Fruit fly (Drosophila melanogaster) whole organism, embryonic: ENCODE results near the gene CG9855.

ENCODE experiments used
- CG13775 ChIP-seq: fragments of 200-800 bp; sonication (Bioruptor generic); optimal IDR thresholded peaks from 3 replicates; lab custom pipeline; 2017; ENCODE audit warnings: missing biosample characterization, mild to moderate bottlenecking, missing genetic modification characterization
- CG13894 ChIP-seq: fragments of 200-800 bp; sonication (Bioruptor generic); optimal IDR thresholded peaks from 3 replicates; lab custom pipeline; 2018; ENCODE audit warnings: missing biosample characterization, mild to moderate bottlenecking, missing genetic modification characterization, moderate library complexity
- CG1529 ChIP-seq: fragments of 200-800 bp; sonication (Bioruptor generic); optimal IDR thresholded peaks from 3 replicates; lab custom pipeline; 2018; ENCODE audit warnings: missing biosample characterization, missing genetic modification characterization
- CG15479 ChIP-seq: fragments of 200-800 bp; sonication (Bioruptor generic); optimal IDR thresholded peaks from 3 replicates; lab custom pipeline; 2019; ENCODE audit warnings: missing biosample characterization, mild to moderate bottlenecking, missing genetic modification characterization, moderate library complexity
- CG16779 ChIP-seq: fragments of 200-800 bp; sonication (Bioruptor generic); IDR thresholded peaks from 2 replicates; pipeline ENCODE4 v1.3.6; 2022; ENCODE audit warnings: missing biosample characterization, missing genetic modification characterization
- CG18764 ChIP-seq: fragments of 200-800 bp; sonication (Bioruptor generic); optimal IDR thresholded peaks from 3 replicates; lab custom pipeline; 2016; ENCODE audit warnings: missing biosample characterization, missing genetic modification characterization
- CG30431 ChIP-seq: fragments of 200-800 bp; sonication (Bioruptor generic); optimal IDR thresholded peaks from 2 replicates; lab custom pipeline; 2017; ENCODE audit warnings: missing biosample characterization, missing genetic modification characterization
- CG31441 ChIP-seq: fragments of 200-800 bp; sonication (Bioruptor generic); IDR thresholded peaks from 2 replicates; pipeline ENCODE4 v1.3.6; 2022; ENCODE audit warnings: missing biosample characterization, missing genetic modification characterization
- CG3847 ChIP-seq: fragments of 200-800 bp; sonication (Bioruptor generic); IDR thresholded peaks from 2 replicates; pipeline ENCODE4 v1.3.6; 2022; ENCODE audit warnings: missing biosample characterization, missing genetic modification characterization
- CG6175 ChIP-seq: fragments of 200-800 bp; sonication (Bioruptor generic); IDR thresholded peaks from 3 replicates; pipeline ENCODE4 v1.3.6; 2022; ENCODE audit warnings: missing biosample characterization, missing genetic modification characterization
- CG7271 ChIP-seq: fragments of 200-800 bp; sonication (Bioruptor generic); optimal IDR thresholded peaks from 2 replicates; lab custom pipeline; 2018; ENCODE audit warnings: missing biosample characterization, mild to moderate bottlenecking, missing genetic modification characterization, moderate library complexity
- CG7928 ChIP-seq: fragments of 200-800 bp; sonication (Bioruptor generic); optimal IDR thresholded peaks from 2 replicates; lab custom pipeline; 2017; ENCODE audit warnings: missing biosample characterization, mild to moderate bottlenecking, missing genetic modification characterization
- CG8290 ChIP-seq, 3 experiments: fragments of 200-800 bp; sonication (Bioruptor generic); optimal IDR thresholded peaks; 2 replicates each; lab custom pipeline; 2016 to 2019; ENCODE audit warnings: missing biosample characterization in 3 of 3, missing genetic modification characterization in 3 of 3, mild to moderate bottlenecking in 2 of 3, moderate library complexity in 1 of 3
- CG8765 ChIP-seq: fragments of 200-800 bp; sonication (Bioruptor generic); IDR thresholded peaks from 2 replicates; pipeline ENCODE4 v1.3.6; 2022; ENCODE audit warnings: missing biosample characterization, missing genetic modification characterization
- CG8944 ChIP-seq: fragments of 200-800 bp; sonication (Bioruptor generic); optimal IDR thresholded peaks from 3 replicates; lab custom pipeline; 2016; ENCODE audit warnings: missing biosample characterization, missing genetic modification characterization
- Deaf1 ChIP-seq: fragments of 200-800 bp; optimal IDR thresholded peaks from 3 replicates; lab custom pipeline; 2019; ENCODE audit warnings: missing biosample characterization, mild to moderate bottlenecking, missing genetic modification characterization, moderate library complexity
- Dek ChIP-seq: fragments of 200-800 bp; sonication (Bioruptor generic); optimal IDR thresholded peaks from 3 replicates; lab custom pipeline; 2019; ENCODE audit warnings: missing biosample characterization, mild to moderate bottlenecking, missing genetic modification characterization, moderate library complexity
- Hey ChIP-seq: fragments of 200-800 bp; sonication (Bioruptor generic); optimal IDR thresholded peaks from 3 replicates; lab custom pipeline; 2018; ENCODE audit warnings: missing biosample characterization, mild to moderate bottlenecking, missing genetic modification characterization
- MESR4 ChIP-seq: fragments of 200-800 bp; sonication (Bioruptor generic); optimal IDR thresholded peaks from 2 replicates; lab custom pipeline; 2018; ENCODE audit warnings: missing biosample characterization, mild to moderate bottlenecking, missing genetic modification characterization, moderate library complexity
- NFAT ChIP-seq: fragments of 200-800 bp; sonication (Bioruptor generic); IDR thresholded peaks from 2 replicates; pipeline ENCODE4 v1.3.6; 2022; ENCODE audit warnings: missing biosample characterization, missing genetic modification characterization
- Nf-YA ChIP-seq: fragments of 200-800 bp; sonication (Bioruptor generic); IDR thresholded peaks from 2 replicates; pipeline ENCODE4 v1.3.6; 2022; ENCODE audit warnings: missing biosample characterization, missing genetic modification characterization
- Vsx1 ChIP-seq: fragments of 200-800 bp; sonication (Bioruptor generic); optimal IDR thresholded peaks from 2 replicates; lab custom pipeline; 2017; ENCODE audit warnings: missing biosample characterization, mild to moderate bottlenecking, missing genetic modification characterization, missing genetic modification reagents
- al ChIP-seq: fragments of 200-800 bp; sonication (Bioruptor generic); IDR thresholded peaks from 2 replicates; pipeline ENCODE4 v1.3.6; 2022; ENCODE audit warnings: missing biosample characterization, missing genetic modification characterization
- ato ChIP-seq: fragments of 200-800 bp; sonication (Bioruptor generic); IDR thresholded peaks from 2 replicates; pipeline ENCODE4 v1.3.6; 2022; ENCODE audit warnings: missing biosample characterization, missing genetic modification characterization; ENCODE audit not compliant: partially characterized antibody
- chif ChIP-seq, 2 experiments: fragments of 200-800 bp; sonication (Bioruptor generic); optimal IDR thresholded peaks; 3 replicates each; lab custom pipeline; 2016; ENCODE audit warnings: missing biosample characterization in 2 of 2, missing genetic modification characterization in 2 of 2
- chn ChIP-seq: fragments of 200-800 bp; sonication (Bioruptor generic); optimal IDR thresholded peaks from 2 replicates; lab custom pipeline; 2016; ENCODE audit warnings: missing biosample characterization, missing genetic modification characterization
- croc ChIP-seq: fragments of 200-800 bp; sonication (Bioruptor generic); conservative IDR thresholded peaks from 3 replicates; pipeline ENCODE4 v1.3.6; 2022; ENCODE audit warnings: missing biosample characterization, missing genetic modification characterization
- dimm ChIP-seq: fragments of 200-800 bp; sonication (Bioruptor generic); IDR thresholded peaks from 2 replicates; pipeline ENCODE4 v1.3.6; 2022; ENCODE audit warnings: missing biosample characterization, missing genetic modification characterization
- disco-r ChIP-seq: fragments of 200-800 bp; sonication (Bioruptor generic); optimal IDR thresholded peaks from 2 replicates; lab custom pipeline; 2016; ENCODE audit warnings: missing biosample characterization, missing genetic modification characterization
- dysf ChIP-seq: fragments of 200-800 bp; sonication (Bioruptor generic); IDR thresholded peaks from 3 replicates; pipeline ENCODE4 v1.3.6; 2022; ENCODE audit warnings: missing biosample characterization, missing genetic modification characterization
- gcm ChIP-seq: fragments of 200-800 bp; sonication (Bioruptor generic); optimal IDR thresholded peaks from 2 replicates; lab custom pipeline; 2019; ENCODE audit warnings: missing biosample characterization, mild to moderate bottlenecking, missing genetic modification characterization, moderate library complexity
- ind ChIP-seq: fragments of 200-800 bp; sonication (Bioruptor generic); optimal IDR thresholded peaks from 3 replicates; lab custom pipeline; 2016; ENCODE audit warnings: missing biosample characterization, missing genetic modification characterization
- lbe ChIP-seq: fragments of 200-800 bp; sonication (Bioruptor generic); optimal IDR thresholded peaks from 2 replicates; lab custom pipeline; 2016; ENCODE audit warnings: missing biosample characterization, mild to moderate bottlenecking, missing genetic modification characterization
- phol ChIP-seq: fragments of 200-800 bp; sonication (Bioruptor generic); optimal IDR thresholded peaks from 3 replicates; lab custom pipeline; 2018; ENCODE audit warnings: missing biosample characterization, mild to moderate bottlenecking, missing genetic modification characterization, moderate library complexity
- psq ChIP-seq: fragments of 200-800 bp; sonication (Bioruptor generic); optimal IDR thresholded peaks from 2 replicates; lab custom pipeline; 2017; ENCODE audit warnings: missing biosample characterization, missing genetic modification characterization
- slp2 ChIP-seq: fragments of 200-800 bp; sonication (Bioruptor generic); optimal IDR thresholded peaks from 2 replicates; lab custom pipeline; 2016; ENCODE audit warnings: missing biosample characterization, missing genetic modification characterization
- tgo ChIP-seq: fragments of 200-800 bp; sonication (Bioruptor generic); IDR thresholded peaks from 3 replicates; pipeline ENCODE4 v1.3.6; 2022; ENCODE audit warnings: missing biosample characterization, missing genetic modification characterization
- tup ChIP-seq: fragments of 200-800 bp; sonication (Bioruptor generic); optimal IDR thresholded peaks from 2 replicates; lab custom pipeline; 2016; ENCODE audit warnings: missing biosample characterization, mild to moderate bottlenecking, missing genetic modification characterization, moderate library complexity
- vfl ChIP-seq: fragments of 200-800 bp; sonication (Bioruptor generic); optimal IDR thresholded peaks from 2 replicates; lab custom pipeline; 2016; ENCODE audit warnings: missing biosample characterization, missing genetic modification characterization

CG9855 gene

dm6 chr3R:4433441-4434077 lies 35.9 kb upstream of the CG9855 start, which contains the start of the genes eIF3a and CG1074 (continued):
- TF ChIP-seq vfl (peak; percentile 55), CG18764 (GFP tag; lab: Kevin White, UChicago) (peak; percentile 31), lbe (GFP tag; lab: Kevin White, UChicago) (peak; percentile 64), dysf (GFP tag; lab: Robert Waterston, UW) (peak; percentile 40; the same call in 1 of the 3 replicates), CG1529 (no peak), dimm (GFP tag; lab: Robert Waterston, UW) (0 out of 2 replicates have a peak, but pooled peaks have one; percentile 19), Hey (tag; lab: Kevin White, UChicago) (no peak), psq (GFP tag; lab: Kevin White, UChicago) (peak; percentile 13), MESR4 (peak; percentile 98), CG6175 (GFP tag; lab: Robert Waterston, UW) (peak; percentile 34; the same call in 1 of the 3 replicates), Deaf1 (peak; percentile 71), tup (GFP tag; lab: Kevin White, UChicago) (peak; percentile 10), Nf-YA (GFP tag; lab: Robert Waterston, UW) (0 out of 2 replicates have a peak, but pooled peaks have one; percentile 41), ato (peak; percentile 98), CG7271 (tag; lab: Kevin White, UChicago) (peak; percentile 78), CG31441 (GFP tag; lab: Robert Waterston, UW) (no peak; the same call in 1 of the 2 replicates), croc (GFP tag; lab: Robert Waterston, UW) (peak; percentile 23; the same call in 1 of the 3 replicates), tgo (no peak; the same call in 2 of the 3 replicates), Dek (tag; lab: Kevin White, UChicago) (no peak), CG3847 (GFP tag; lab: Robert Waterston, UW) (peak; percentile 81), CG8765 (GFP tag; lab: Robert Waterston, UW) (no peak), chn (GFP tag; lab: Kevin White, UChicago) (peak; percentile 56), NFAT (GFP tag; lab: Robert Waterston, UW) (peak; percentile 94), CG13894 (tag; lab: Kevin White, UChicago) (peak; percentile 82), chif (GFP tag; optimal IDR thresholded peaks at IDR 0.05; lab: Kevin White, UChicago) (peak in 1 of 2 experiments; percentile 46), CG15479 (GFP tag; lab: Kevin White, UChicago) (peak; percentile 13), CG30431 (GFP tag; lab: Kevin White, UChicago) (no peak), ind (GFP tag; lab: Kevin White, UChicago) (peak; percentile 16), CG7928 (peak; percentile 84), CG8290 (GFP tag; optimal IDR thresholded peaks at IDR 0.05; lab: Kevin White, UChicago) (peak; percentile 6), CG8290 (tag; optimal IDR thresholded peaks at IDR 0.05; lab: Kevin White, UChicago) (peak; percentile 69 to 89), phol (peak; percentile 99), CG16779 (0 out of 2 replicates have a peak, but pooled peaks have one; percentile 65), gcm (GFP tag; lab: Kevin White, UChicago) (peak; percentile 47), slp2 (peak; percentile 35), CG13775 (GFP tag; lab: Kevin White, UChicago) (peak; percentile 71), Vsx1 (GFP tag; lab: Kevin White, UChicago) (no peak), CG8944 (peak; percentile 56), disco-r (GFP tag; lab: Kevin White, UChicago) (peak; percentile 35), al (GFP tag; lab: Robert Waterston, UW) (peak; percentile 21; the same call in 1 of the 2 replicates)
- TF ChIP-seq, all 482 proteins: peak for 340
